Fruit fly (Drosophila melanogaster): Measurements from ENCODE around the gene Nplp4.
A peak's percentile ranks its signal among the peaks of the same experiment; 100 is the strongest.

Gene Nplp4

dm6 chr2L:2011430-2011829 is 3.2 kb downstream of the Nplp4 start:
- TF ChIP-seq cwo (GFP tag; optimal IDR thresholded peaks at IDR 0.05), result no peak
- no peak for TF ChIP-seq Oli (tag; optimal IDR thresholded peaks at IDR 0.05)
- TF ChIP-seq CG11560 (tag; IDR thresholded peaks at IDR 0.05), result no peak
- no peak for TF ChIP-seq NC2α (GFP tag; optimal IDR thresholded peaks at IDR 0.05)
- TF ChIP-seq CoRest (tag; optimal IDR thresholded peaks at IDR 0.05), result no peak
- TF ChIP-seq Usf (GFP tag; optimal IDR thresholded peaks at IDR 0.05), result no peak
- no peak for TF ChIP-seq CHES-1-like (GFP tag; optimal IDR thresholded peaks at IDR 0.05)
- TF ChIP-seq NFAT (GFP tag; IDR thresholded peaks at IDR 0.05), result 0 out of 2 replicates have a peak, but pooled peaks have one; percentile 14
- no peak for TF ChIP-seq nmo (GFP tag; optimal IDR thresholded peaks at IDR 0.05)
- no peak for TF ChIP-seq CG9215 (GFP tag; IDR thresholded peaks at IDR 0.05)
- TF ChIP-seq twi (tag; optimal IDR thresholded peaks at IDR 0.05), result no peak
- no peak for TF ChIP-seq CG17385 (GFP tag; optimal IDR thresholded peaks at IDR 0.05)
- no peak for TF ChIP-seq CG17829 (tag; optimal IDR thresholded peaks at IDR 0.05)
- 0 out of 2 replicates have a peak, but pooled peaks have one; percentile 11 for TF ChIP-seq CG17328 (GFP tag; IDR thresholded peaks at IDR 0.05)
- no peak for TF ChIP-seq CG13123 (GFP tag; optimal IDR thresholded peaks at IDR 0.05)
- no peak for TF ChIP-seq gcm (GFP tag; optimal IDR thresholded peaks at IDR 0.05)
- TF ChIP-seq ken (GFP tag; IDR thresholded peaks at IDR 0.05), result no peak
- TF ChIP-seq klu (GFP tag; IDR thresholded peaks at IDR 0.05), result no peak
- TF ChIP-seq sqz (GFP tag; optimal IDR thresholded peaks at IDR 0.05), result no peak
- TF ChIP-seq B-H1 (GFP tag; IDR thresholded peaks at IDR 0.05), result no peak
- peak; percentile 18; the same call in 1 of the 2 replicates for TF ChIP-seq onecut (GFP tag; IDR thresholded peaks at IDR 0.05)
- TF ChIP-seq CG17612 (GFP tag; IDR thresholded peaks at IDR 0.05), result no peak
- no peak for TF ChIP-seq caup (GFP tag; optimal IDR thresholded peaks at IDR 0.05; ENCODE audit: severe bottlenecking)
- TF ChIP-seq Deaf1 (tag; optimal IDR thresholded peaks at IDR 0.05), result peak; percentile 94
- no peak for TF ChIP-seq Side (GFP tag; optimal IDR thresholded peaks at IDR 0.05)
- TF ChIP-seq CG10959 (GFP tag; IDR thresholded peaks at IDR 0.05), result no peak
- peak; percentile 62 for TF ChIP-seq scrt (GFP tag; optimal IDR thresholded peaks at IDR 0.05)
- no peak for TF ChIP-seq Adf1 (GFP tag; IDR thresholded peaks at IDR 0.05)
- no peak for TF ChIP-seq CG2199 (GFP tag; IDR thresholded peaks at IDR 0.05)
- TF ChIP-seq hkb (optimal IDR thresholded peaks at IDR 0.05), result no peak
- TF ChIP-seq hkb (GFP tag; IDR thresholded peaks at IDR 0.05), result no peak
- no peak for TF ChIP-seq CG31224 (GFP tag; IDR thresholded peaks at IDR 0.05)
- no peak for TF ChIP-seq D19B (GFP tag; optimal IDR thresholded peaks at IDR 0.05)
- TF ChIP-seq Bteb2 (GFP tag; optimal IDR thresholded peaks at IDR 0.05), result no peak
- TF ChIP-seq her (GFP tag; optimal IDR thresholded peaks at IDR 0.05), result no peak
- no peak for TF ChIP-seq pita (GFP tag; optimal IDR thresholded peaks at IDR 0.05)
- TF ChIP-seq CG2678 (tag; optimal IDR thresholded peaks at IDR 0.05), result no peak
- no peak for TF ChIP-seq CG18619 (GFP tag; optimal IDR thresholded peaks at IDR 0.05)

dm6 chr2L:2013057-2013456 is 4.8 kb downstream of the Nplp4 start:
- TF ChIP-seq Sox100B (GFP tag; optimal IDR thresholded peaks at IDR 0.05) (no peak), CG9727 (GFP tag; optimal IDR thresholded peaks at IDR 0.05) (no peak), gt (GFP tag; IDR thresholded peaks at IDR 0.05) (no peak), knrl (GFP tag; IDR thresholded peaks at IDR 0.05; ENCODE audit: partially characterized antibody) (peak; percentile 41; the same call in 1 of the 3 replicates), CG15696 (tag; optimal IDR thresholded peaks at IDR 0.05) (no peak), CG6689 (GFP tag; IDR thresholded peaks at IDR 0.05) (no peak), sens-2 (GFP tag; IDR thresholded peaks at IDR 0.05) (no peak), HLH4C (GFP tag; IDR thresholded peaks at IDR 0.05; ENCODE audit: partially characterized antibody) (no peak), Fer2 (tag; optimal IDR thresholded peaks at IDR 0.05) (no peak), Hr51 (GFP tag; optimal IDR thresholded peaks at IDR 0.05) (no peak), cas (GFP tag; IDR thresholded peaks at IDR 0.05) (no peak), jing (GFP tag; optimal IDR thresholded peaks at IDR 0.05) (no peak), H2.0 (GFP tag; IDR thresholded peaks at IDR 0.05) (no peak), CG7556 (GFP tag; optimal IDR thresholded peaks at IDR 0.05) (no peak), Meics (GFP tag; optimal IDR thresholded peaks at IDR 0.05) (no peak), CG17359 (tag; optimal IDR thresholded peaks at IDR 0.05) (no peak), HLH54F (GFP tag; optimal IDR thresholded peaks at IDR 0.05) (no peak)

All from whole organism, embryonic.